Fruit fly (Drosophila melanogaster) whole organism, adult: ENCODE measurements around the gene Tsp97E.

Experiments
- CG11617 ChIP-seq: fragments of 200-800 bp; sonication (Bioruptor generic); optimal IDR thresholded peaks from 2 replicates; lab custom pipeline; 2017; ENCODE audit warnings: mild to moderate bottlenecking, missing biosample characterization, missing genetic modification reagents, missing genetic modification characterization
- CG12768 ChIP-seq: fragments of 200-800 bp; sonication (Bioruptor generic); optimal IDR thresholded peaks from 2 replicates; lab custom pipeline; 2017; ENCODE audit warnings: missing biosample characterization, missing genetic modification characterization, mild to moderate bottlenecking, moderate library complexity, missing genetic modification reagents
- CG14711 ChIP-seq: fragments of 200-800 bp; sonication (Bioruptor generic); optimal IDR thresholded peaks from 2 replicates; lab custom pipeline; 2018; ENCODE audit warnings: missing biosample characterization, mild to moderate bottlenecking, missing genetic modification characterization, moderate library complexity
- CG1620 ChIP-seq: fragments of 200-800 bp; sonication (Bioruptor generic); optimal IDR thresholded peaks from 2 replicates; lab custom pipeline; 2016; ENCODE audit warnings: missing biosample characterization, missing genetic modification characterization
- CG33017 ChIP-seq: fragments of 200-800 bp; sonication (Bioruptor generic); optimal IDR thresholded peaks from 2 replicates; lab custom pipeline; 2018; ENCODE audit warnings: missing biosample characterization, mild to moderate bottlenecking, missing genetic modification characterization, moderate library complexity
- CG7045 ChIP-seq: fragments of 200-800 bp; sonication (Bioruptor generic); optimal IDR thresholded peaks from 2 replicates; lab custom pipeline; 2017; ENCODE audit warnings: missing biosample characterization, mild to moderate bottlenecking, missing genetic modification characterization
- CG7101 ChIP-seq: fragments of 200-800 bp; sonication (Bioruptor generic); optimal IDR thresholded peaks from 2 replicates; lab custom pipeline; 2018; ENCODE audit warnings: missing biosample characterization, mild to moderate bottlenecking, missing genetic modification characterization, moderate library complexity
- Clk ChIP-seq: fragments of 200-800 bp; sonication (Bioruptor generic); optimal IDR thresholded peaks from 2 replicates; lab custom pipeline; 2017; ENCODE audit warnings: missing biosample characterization, missing genetic modification characterization
- Crg-1 ChIP-seq: fragments of 200-800 bp; sonication (Bioruptor generic); optimal IDR thresholded peaks from 2 replicates; lab custom pipeline; 2016; ENCODE audit warnings: missing biosample characterization, missing genetic modification characterization
- Hr96 ChIP-seq: fragments of 200-800 bp; sonication (Bioruptor generic); optimal IDR thresholded peaks from 2 replicates; lab custom pipeline; 2016; ENCODE audit warnings: missing biosample characterization, missing genetic modification characterization
- Mnt ChIP-seq: fragments of 200-800 bp; sonication (Bioruptor generic); optimal IDR thresholded peaks from 2 replicates; lab custom pipeline; 2016; ENCODE audit warnings: missing biosample characterization, mild to moderate bottlenecking, missing genetic modification characterization
- bab1 ChIP-seq: fragments of 200-800 bp; sonication (Bioruptor generic); optimal IDR thresholded peaks from 3 replicates; lab custom pipeline; 2019; ENCODE audit warnings: missing biosample characterization, mild to moderate bottlenecking, missing genetic modification characterization, moderate library complexity
- cic ChIP-seq: fragments of 200-800 bp; sonication (Bioruptor generic); optimal IDR thresholded peaks from 2 replicates; lab custom pipeline; 2017; ENCODE audit warnings: missing biosample characterization, mild to moderate bottlenecking, missing genetic modification characterization, moderate library complexity
- cnc ChIP-seq, 2 experiments: fragments of >200 bp; optimal IDR thresholded peaks; 2 replicates each; lab custom pipeline; 2017
- kay ChIP-seq: fragments of 200-800 bp; sonication (Bioruptor generic); peaks from one replicate; lab custom pipeline; 2016; ENCODE audit warnings: missing biosample characterization, missing genetic modification characterization, borderline replicate concordance
- ovo ChIP-seq: fragments of 200-800 bp; sonication (Bioruptor generic); optimal IDR thresholded peaks from 2 replicates; lab custom pipeline; 2016; ENCODE audit warnings: missing biosample characterization, missing genetic modification characterization
- pad ChIP-seq: fragments of 200-800 bp; sonication (Bioruptor generic); optimal IDR thresholded peaks from 3 replicates; lab custom pipeline; 2017; ENCODE audit warnings: missing biosample characterization, missing genetic modification characterization, mild to moderate bottlenecking, moderate library complexity, missing genetic modification reagents
- tj ChIP-seq: fragments of 200-800 bp; sonication (Bioruptor generic); optimal IDR thresholded peaks from 3 replicates; lab custom pipeline; 2017; ENCODE audit warnings: missing biosample characterization, mild to moderate bottlenecking, missing genetic modification characterization, moderate library complexity

Tsp97E gene

DNA sequence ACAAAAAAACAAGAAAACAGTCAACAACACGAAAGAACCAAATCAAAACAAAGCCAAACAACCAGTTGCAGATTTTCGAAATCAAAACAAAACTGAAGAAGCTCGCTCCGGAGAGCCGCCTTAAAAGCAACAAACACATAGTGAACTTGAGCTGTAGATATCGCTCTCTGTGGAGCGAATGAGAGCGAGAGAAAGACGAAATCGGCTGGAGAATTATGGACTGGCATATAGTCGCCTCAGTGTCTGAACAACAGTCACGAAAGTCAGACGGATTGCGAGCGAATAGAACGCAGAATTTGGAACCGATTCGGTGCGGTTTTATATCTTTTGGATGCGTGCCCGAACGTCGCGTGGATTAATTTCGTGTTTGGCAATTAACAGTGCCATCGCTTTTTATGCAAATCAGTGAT lies 15.7 kb upstream of the Tsp97E start:
- TF ChIP-seq cic (GFP tag; lab: Kevin White, UChicago) (no peak), CG7101 (tag; lab: Kevin White, UChicago) (no peak), kay (GFP tag; lab: Kevin White, UChicago) (peak; percentile 29), CG7045 (GFP tag; lab: Kevin White, UChicago) (no peak), bab1 (GFP tag; lab: Kevin White, UChicago) (peak; percentile 42)

- no peak for TF ChIP-seq CG14711
Observed at dm6 chr3R:26978241-26978640, 13.6 kb upstream of the Tsp97E start, which contains the start of the genes CG14253 and CG46313. Gene CG14253 (plus strand): TSS chr3R:26978541. Gene CG46313 (plus strand): TSS chr3R:26978541.

DNA sequence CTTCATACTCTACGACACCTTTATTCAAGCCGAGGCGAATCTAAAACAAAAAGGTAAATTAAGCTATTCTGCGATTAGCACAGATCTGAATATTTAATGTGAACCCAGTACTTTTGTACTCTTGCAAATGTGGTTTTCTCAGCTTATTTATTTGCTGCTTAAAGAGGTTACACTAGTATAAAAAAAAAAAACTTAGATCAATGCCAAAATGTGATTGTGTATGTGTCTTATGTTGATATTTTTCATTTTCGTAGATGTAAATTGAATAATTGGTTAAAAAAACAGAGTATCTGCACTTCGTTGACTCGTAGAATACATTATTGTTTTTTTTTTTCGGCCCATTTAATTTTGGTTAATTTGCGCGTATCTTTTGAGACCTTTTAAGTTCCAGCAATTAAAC lies 5.1 kb upstream of the Tsp97E start:
- TF ChIP-seq CG14711 (peak; percentile 24), Crg-1 (GFP tag; lab: Kevin White, UChicago) (no peak), CG11617 (GFP tag; lab: Kevin White, UChicago) (no peak), CG1620 (GFP tag; lab: Kevin White, UChicago) (no peak), Mnt (GFP tag; lab: Kevin White, UChicago) (no peak), ovo (no peak), bab1 (GFP tag; lab: Kevin White, UChicago) (peak; percentile 37), tj (GFP tag; lab: Kevin White, UChicago) (peak; percentile 22), CG7045 (GFP tag; lab: Kevin White, UChicago) (no peak)

DNA sequence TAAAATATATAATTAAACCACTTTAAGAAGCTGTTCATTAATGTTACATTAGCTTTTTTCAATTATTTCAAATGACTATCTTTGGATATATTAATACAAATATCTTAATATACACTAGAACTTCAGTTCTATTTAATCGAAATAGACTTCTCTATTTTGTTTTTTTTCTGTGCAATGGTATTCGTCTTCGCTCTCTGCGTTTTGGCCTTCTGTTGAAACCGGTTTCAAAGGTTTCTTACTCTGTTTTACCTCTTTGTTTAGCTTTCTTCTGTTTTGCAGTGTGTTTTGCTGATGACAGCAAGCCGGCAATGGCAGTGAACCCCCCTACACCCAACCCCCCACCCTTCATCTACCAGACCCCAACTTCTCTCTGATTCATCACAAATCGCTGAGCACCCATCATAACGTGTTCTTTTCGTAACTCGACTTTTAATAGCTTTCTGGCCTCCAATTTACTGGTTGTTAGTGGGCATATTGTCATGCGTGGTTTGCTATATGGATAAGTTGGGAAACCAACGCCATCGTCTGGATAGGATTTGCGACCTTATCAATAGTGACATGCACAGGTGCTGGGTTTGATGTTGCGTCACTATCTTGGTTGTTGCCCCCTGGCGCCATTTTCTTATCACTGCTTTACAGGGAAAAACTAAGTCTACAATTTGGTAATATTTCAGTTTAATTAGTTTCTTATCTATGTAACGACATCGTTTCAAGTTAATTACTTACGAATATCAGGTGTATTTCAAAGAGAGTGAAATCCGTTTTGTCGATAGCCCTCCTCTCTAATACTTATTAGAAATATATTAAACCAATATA lies 4.4 kb upstream of the Tsp97E start:
- TF ChIP-seq Hr96 (GFP tag; lab: Kevin White, UChicago) (no peak), CG12768 (no peak), kay (GFP tag; lab: Kevin White, UChicago) (peak; percentile 26), CG33017 (peak; percentile 8), bab1 (GFP tag; lab: Kevin White, UChicago) (peak; percentile 50), Clk (no peak), ovo (no peak), cic (GFP tag; lab: Kevin White, UChicago) (no peak), tj (GFP tag; lab: Kevin White, UChicago) (peak; percentile 96), CG7045 (GFP tag; lab: Kevin White, UChicago) (no peak)

dm6 chr3R:26968313-26968605 lies 3.6 kb upstream of the Tsp97E start:
- TF ChIP-seq kay (GFP tag; lab: Kevin White, UChicago) (peak; percentile 57), CG33017 (no peak), Clk (no peak)

DNA sequence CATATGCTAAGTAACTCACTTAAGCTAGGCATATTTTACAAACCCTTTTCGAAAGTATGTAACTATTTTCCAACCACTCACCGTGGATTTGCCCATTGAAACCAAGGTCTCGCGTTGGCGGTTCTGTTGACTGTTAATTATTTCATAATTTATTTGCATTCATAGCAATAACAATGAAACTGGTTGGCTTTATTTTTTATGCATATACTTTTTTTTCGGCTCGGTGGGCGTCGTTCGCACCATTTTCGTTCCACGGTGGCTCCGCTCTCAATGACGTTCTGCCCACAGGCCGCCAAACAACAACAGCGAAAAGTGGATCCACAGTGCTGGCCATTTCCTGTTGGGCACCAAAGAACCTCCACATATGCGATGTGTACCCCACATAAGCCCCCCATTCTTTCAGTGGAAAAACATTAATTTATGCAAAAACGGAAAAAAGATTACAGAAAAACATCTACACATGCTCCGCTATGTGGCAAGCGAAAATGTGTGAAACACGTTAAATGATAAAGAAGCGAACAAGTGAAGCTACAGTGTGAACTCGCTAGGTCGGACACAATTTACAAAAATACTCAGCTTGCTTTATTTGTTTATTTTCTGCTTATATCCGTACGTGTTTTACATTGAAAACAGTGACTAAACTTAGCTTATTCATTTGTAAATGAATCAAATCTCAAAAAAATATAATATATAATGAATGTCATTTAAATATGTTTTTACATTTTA lies 3.1 kb upstream of the Tsp97E start:
- no peak for TF ChIP-seq CG7101 (tag; lab: Kevin White, UChicago)
- TF ChIP-seq bab1 (GFP tag; lab: Kevin White, UChicago) = peak; percentile 28
- TF ChIP-seq tj (GFP tag; lab: Kevin White, UChicago) = peak; percentile 13
- TF ChIP-seq cnc (optimal IDR thresholded peaks at IDR 0.05; lab: Kevin White, UChicago) = no peak

- TF ChIP-seq tj (GFP tag; lab: Kevin White, UChicago) (peak; percentile 15), Clk (no peak), Mnt (GFP tag; lab: Kevin White, UChicago) (peak; percentile 23), CG33017 (no peak), CG1620 (GFP tag; lab: Kevin White, UChicago) (no peak), CG7045 (GFP tag; lab: Kevin White, UChicago) (no peak), bab1 (GFP tag; lab: Kevin White, UChicago) (peak; percentile 10), CG14711 (no peak), CG12768 (peak; percentile 6), CG11617 (GFP tag; lab: Kevin White, UChicago) (peak; percentile 0), ovo (no peak), Crg-1 (GFP tag; lab: Kevin White, UChicago) (no peak)
Observed at dm6 chr3R:26966794-26967323, 2.2 kb upstream of the Tsp97E start, which contains the start of gene CG5521. Gene CG5521 (plus strand): TSS chr3R:26966930.

DNA sequence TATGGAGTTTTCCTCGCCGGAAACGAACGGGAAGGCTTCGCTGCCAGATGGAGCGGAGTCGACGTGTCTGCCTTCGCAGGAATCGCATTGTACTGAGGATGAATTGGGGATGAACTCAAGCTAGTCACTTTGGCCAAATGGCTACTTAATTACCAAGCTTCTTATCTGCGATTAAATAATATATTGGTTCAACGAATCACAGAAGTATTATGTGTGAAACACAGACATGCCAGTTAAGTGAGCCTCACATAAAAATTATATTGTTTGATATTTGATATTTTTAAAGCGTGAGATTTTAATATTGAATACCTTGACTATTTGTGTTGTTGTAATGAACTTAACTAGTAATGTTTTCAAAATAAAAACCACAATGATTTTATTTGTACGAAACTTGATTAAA lies 1.8 kb upstream of the Tsp97E start, which contains the start of gene Gr97a:
TSS of gene Gr97a (minus strand) at position 101 of the 400 bp plus-strand sequence.
- TF ChIP-seq cnc (optimal IDR thresholded peaks at IDR 0.05; lab: Kevin White, UChicago) (no peak), Crg-1 (GFP tag; lab: Kevin White, UChicago) (no peak), Hr96 (GFP tag; lab: Kevin White, UChicago) (no peak), CG11617 (GFP tag; lab: Kevin White, UChicago) (no peak), cic (GFP tag; lab: Kevin White, UChicago) (no peak), pad (GFP tag; lab: Kevin White, UChicago) (no peak), ovo (no peak), kay (GFP tag; lab: Kevin White, UChicago) (no peak), tj (GFP tag; lab: Kevin White, UChicago) (no peak), Mnt (GFP tag; lab: Kevin White, UChicago) (no peak), CG33017 (no peak), bab1 (GFP tag; lab: Kevin White, UChicago) (no peak), CG14711 (no peak), Clk (no peak), CG12768 (no peak)
